Fruit fly (Drosophila melanogaster) whole organism, prepupa: ENCODE data around the gene CG4213.
A peak's percentile ranks its signal among the peaks of the same experiment; 100 is the strongest.

Experiments
- CG10631 ChIP-seq: fragments of 200-800 bp; sonication (Bioruptor generic); optimal IDR thresholded peaks from 2 replicates; lab custom pipeline; 2016; ENCODE audit warnings: missing biosample characterization, missing genetic modification characterization
- CG10669 ChIP-seq: fragments of 200-800 bp; sonication (Bioruptor generic); optimal IDR thresholded peaks from 3 replicates; lab custom pipeline; 2018; ENCODE audit warnings: missing biosample characterization, mild to moderate bottlenecking, missing genetic modification characterization, moderate library complexity
- CG11294 ChIP-seq: fragments of 200-800 bp; sonication (Bioruptor generic); IDR thresholded peaks from 2 replicates; pipeline ENCODE4 v1.3.6; 2022; ENCODE audit warnings: missing biosample characterization, missing genetic modification characterization
- CG11762 ChIP-seq: fragments of 200-800 bp; sonication (Bioruptor generic); optimal IDR thresholded peaks from 3 replicates; lab custom pipeline; 2016; ENCODE audit warnings: missing biosample characterization, missing genetic modification characterization; ENCODE audit not compliant: insufficient read depth
- CG15336 ChIP-seq: fragments of 200-800 bp; sonication (Bioruptor generic); IDR thresholded peaks from 2 replicates; pipeline ENCODE4 v1.3.6; 2022; ENCODE audit warnings: missing biosample characterization, missing genetic modification characterization
- CG1621 ChIP-seq: fragments of 200-800 bp; sonication (Bioruptor generic); optimal IDR thresholded peaks from 3 replicates; lab custom pipeline; 2018; ENCODE audit warnings: missing biosample characterization, mild to moderate bottlenecking, missing genetic modification characterization
- CG16779 ChIP-seq: fragments of 200-800 bp; sonication (Bioruptor generic); optimal IDR thresholded peaks from 3 replicates; lab custom pipeline; 2017; ENCODE audit warnings: missing biosample characterization, mild to moderate bottlenecking, missing genetic modification characterization
- CG3032 ChIP-seq: fragments of 200-800 bp; optimal IDR thresholded peaks from 2 replicates; lab custom pipeline; 2019; ENCODE audit warnings: missing biosample characterization, mild to moderate bottlenecking, missing genetic modification characterization, moderate library complexity
- CG32006 ChIP-seq: fragments of 200-800 bp; sonication (Bioruptor generic); optimal IDR thresholded peaks from 3 replicates; lab custom pipeline; 2017; ENCODE audit warnings: missing biosample characterization, mild to moderate bottlenecking, missing genetic modification characterization
- CG34406 ChIP-seq: fragments of 200-800 bp; sonication (Bioruptor generic); optimal IDR thresholded peaks from 3 replicates; lab custom pipeline; 2016; ENCODE audit warnings: missing biosample characterization, missing genetic modification characterization
- CG3919 ChIP-seq: fragments of 200-800 bp; sonication (Bioruptor generic); optimal IDR thresholded peaks from 3 replicates; lab custom pipeline; 2016; ENCODE audit warnings: missing biosample characterization, missing genetic modification characterization
- CG4318 ChIP-seq: fragments of 200-800 bp; sonication (Bioruptor generic); optimal IDR thresholded peaks from 3 replicates; lab custom pipeline; 2017; ENCODE audit warnings: missing biosample characterization, mild to moderate bottlenecking, missing genetic modification characterization
- CG6163 ChIP-seq: fragments of 200-800 bp; sonication (Bioruptor generic); IDR thresholded peaks from 3 replicates; pipeline ENCODE4 v1.3.6; 2022; ENCODE audit warnings: missing biosample characterization, missing genetic modification characterization
- CG6276 ChIP-seq: fragments of 200-800 bp; sonication (Bioruptor generic); optimal IDR thresholded peaks from 2 replicates; lab custom pipeline; 2017; ENCODE audit warnings: missing biosample characterization, mild to moderate bottlenecking, missing genetic modification characterization
- CG6792 ChIP-seq: fragments of 200-800 bp; sonication (Bioruptor generic); optimal IDR thresholded peaks from 3 replicates; lab custom pipeline; 2016; ENCODE audit warnings: missing biosample characterization, missing genetic modification characterization
- CG6808 ChIP-seq: fragments of 200-800 bp; sonication (Bioruptor generic); optimal IDR thresholded peaks from 3 replicates; lab custom pipeline; 2017; ENCODE audit warnings: missing biosample characterization, missing genetic modification characterization, mild to moderate bottlenecking, moderate library complexity, missing genetic modification reagents
- CG6854 ChIP-seq: fragments of 200-800 bp; sonication (Bioruptor generic); optimal IDR thresholded peaks from 2 replicates; lab custom pipeline; 2017; ENCODE audit warnings: missing biosample characterization, mild to moderate bottlenecking, missing genetic modification characterization
- CG8119 ChIP-seq: fragments of 200-800 bp; sonication (Bioruptor generic); IDR thresholded peaks from 3 replicates; pipeline ENCODE4 v1.3.6; 2022; ENCODE audit warnings: missing biosample characterization, missing genetic modification characterization
- CG8319 ChIP-seq: fragments of 200-800 bp; sonication (Bioruptor generic); optimal IDR thresholded peaks from 3 replicates; lab custom pipeline; 2016; ENCODE audit warnings: missing biosample characterization, missing genetic modification characterization
- Eip78C ChIP-seq: fragments of 200-800 bp; sonication (Bioruptor generic); peaks from one replicate; lab custom pipeline; 2016; ENCODE audit warnings: missing biosample characterization, missing genetic modification characterization
- Eip93F ChIP-seq: fragments of 200-800 bp; sonication (Bioruptor generic); optimal IDR thresholded peaks from 2 replicates; lab custom pipeline; 2016; ENCODE audit warnings: missing biosample characterization, mild to moderate bottlenecking, missing genetic modification characterization
- Ets96B ChIP-seq: fragments of 200-800 bp; optimal IDR thresholded peaks from 2 replicates; lab custom pipeline; 2019; ENCODE audit warnings: missing biosample characterization, mild to moderate bottlenecking, missing genetic modification characterization, moderate library complexity
- Gug ChIP-seq: fragments of 200-800 bp; sonication (Bioruptor generic); IDR thresholded peaks from 2 replicates; pipeline ENCODE4 v1.3.6; 2022; ENCODE audit warnings: missing biosample characterization, missing genetic modification characterization
- Hr4 ChIP-seq: fragments of 200-800 bp; sonication (Bioruptor generic); optimal IDR thresholded peaks from 3 replicates; lab custom pipeline; 2016; ENCODE audit warnings: missing biosample characterization, missing genetic modification characterization
- Lpt ChIP-seq: fragments of 200-800 bp; sonication (Bioruptor generic); optimal IDR thresholded peaks from 3 replicates; lab custom pipeline; 2016; ENCODE audit warnings: missing biosample characterization, missing genetic modification characterization
- Met ChIP-seq: fragments of 200-800 bp; sonication (Bioruptor generic); optimal IDR thresholded peaks from 3 replicates; lab custom pipeline; 2016; ENCODE audit warnings: missing biosample characterization, missing genetic modification characterization
- OdsH ChIP-seq: fragments of 200-800 bp; sonication (Bioruptor generic); optimal IDR thresholded peaks from 3 replicates; lab custom pipeline; 2016; ENCODE audit warnings: missing biosample characterization, missing genetic modification characterization
- Smox ChIP-seq: fragments of 200-800 bp; sonication (Bioruptor generic); optimal IDR thresholded peaks from 3 replicates; lab custom pipeline; 2016; ENCODE audit warnings: missing biosample characterization, missing genetic modification characterization
- Sox102F ChIP-seq: fragments of 200-800 bp; sonication (Bioruptor generic); optimal IDR thresholded peaks from 2 replicates; lab custom pipeline; 2016; ENCODE audit warnings: missing biosample characterization, mild to moderate bottlenecking, missing genetic modification characterization
- Sox14 ChIP-seq: fragments of 200-800 bp; sonication (Bioruptor generic); optimal IDR thresholded peaks from 3 replicates; lab custom pipeline; 2016; ENCODE audit warnings: missing biosample characterization, missing genetic modification characterization
- Sox15 ChIP-seq: fragments of 200-800 bp; sonication (Bioruptor generic); optimal IDR thresholded peaks from 3 replicates; lab custom pipeline; 2016; ENCODE audit warnings: missing biosample characterization, missing genetic modification characterization
- achi ChIP-seq: fragments of 200-800 bp; sonication (Bioruptor generic); optimal IDR thresholded peaks from 3 replicates; lab custom pipeline; 2016; ENCODE audit warnings: missing biosample characterization, missing genetic modification characterization
- acj6 ChIP-seq: fragments of 200-800 bp; sonication (Bioruptor generic); optimal IDR thresholded peaks from 3 replicates; lab custom pipeline; 2016; ENCODE audit warnings: missing biosample characterization, missing genetic modification characterization
- cyc ChIP-seq: fragments of 200-800 bp; sonication (Bioruptor generic); optimal IDR thresholded peaks from 3 replicates; lab custom pipeline; 2016; ENCODE audit warnings: missing biosample characterization, missing genetic modification characterization
- eg ChIP-seq: fragments of 200-800 bp; sonication (Bioruptor generic); IDR thresholded peaks from 3 replicates; pipeline ENCODE4 v1.3.6; 2022; ENCODE audit warnings: missing biosample characterization, missing genetic modification characterization
- fkh ChIP-seq: fragments of 200-800 bp; sonication (Bioruptor generic); optimal IDR thresholded peaks from 3 replicates; lab custom pipeline; 2017; ENCODE audit warnings: missing biosample characterization, mild to moderate bottlenecking, missing genetic modification characterization, moderate library complexity
- lz ChIP-seq: fragments of 200-800 bp; sonication (Bioruptor generic); optimal IDR thresholded peaks from 3 replicates; lab custom pipeline; 2016; ENCODE audit warnings: missing biosample characterization, missing genetic modification characterization
- net ChIP-seq: fragments of 200-800 bp; sonication (Bioruptor generic); optimal IDR thresholded peaks from 3 replicates; lab custom pipeline; 2016; ENCODE audit warnings: missing biosample characterization, missing genetic modification characterization
- pdm3 ChIP-seq: fragments of 200-800 bp; sonication (Bioruptor generic); optimal IDR thresholded peaks from 3 replicates; lab custom pipeline; 2016; ENCODE audit warnings: missing biosample characterization, missing genetic modification characterization
- spab ChIP-seq: fragments of 200-800 bp; sonication (Bioruptor generic); optimal IDR thresholded peaks from 2 replicates; lab custom pipeline; 2017; ENCODE audit warnings: missing biosample characterization, mild to moderate bottlenecking, missing genetic modification characterization, missing genetic modification reagents
- ss ChIP-seq, 2 experiments: fragments of 200-800 bp; sonication (Bioruptor generic); optimal IDR thresholded peaks; 2 replicates in 1 of 2; 3 replicates in 1 of 2; lab custom pipeline; 2017 to 2018; ENCODE audit warnings: mild to moderate bottlenecking in 2 of 2, missing biosample characterization in 2 of 2, missing genetic modification characterization in 2 of 2, moderate library complexity in 1 of 2
- svp ChIP-seq: fragments of 200-800 bp; sonication (Bioruptor generic); peaks from one replicate; lab custom pipeline; 2016; ENCODE audit warnings: missing biosample characterization, missing genetic modification characterization
- topi ChIP-seq: fragments of 200-800 bp; sonication (Bioruptor generic); optimal IDR thresholded peaks from 3 replicates; lab custom pipeline; 2016; ENCODE audit warnings: missing biosample characterization, missing genetic modification characterization
- vri ChIP-seq: fragments of 200-800 bp; sonication (Bioruptor generic); optimal IDR thresholded peaks from 3 replicates; lab custom pipeline; 2016; ENCODE audit warnings: missing biosample characterization, mild to moderate bottlenecking, missing genetic modification characterization

CG4213 gene

dm6 chr2L:402098-402497 lies at the start of gene CG4213:
Gene CG4213, minus strand, starts transcription at chr2L:402198.
- TF ChIP-seq cyc (GFP tag; lab: Kevin White, UChicago) (no peak), acj6 (no peak), Hr4 (GFP tag; lab: Kevin White, UChicago) (no peak), CG6792 (no peak), Met (GFP tag; lab: Kevin White, UChicago) (no peak), ss (GFP tag; optimal IDR thresholded peaks at IDR 0.05; lab: Kevin White, UChicago) (no peak), Smox (no peak), CG11294 (GFP tag; lab: Robert Waterston, UW) (no peak), Eip78C (GFP tag; lab: Kevin White, UChicago) (no peak), CG15336 (GFP tag; lab: Robert Waterston, UW) (no peak), CG10631 (no peak), CG6276 (GFP tag; lab: Kevin White, UChicago) (no peak), lz (no peak), CG6854 (GFP tag; lab: Kevin White, UChicago) (no peak), vri (no peak), net (GFP tag; lab: Kevin White, UChicago) (no peak)

- no peak for TF ChIP-seq CG3919 (GFP tag; lab: Kevin White, UChicago)
- no peak for TF ChIP-seq CG1621 (tag; lab: Kevin White, UChicago)
- TF ChIP-seq CG6854 (GFP tag; lab: Kevin White, UChicago) = no peak
- TF ChIP-seq pdm3 (GFP tag; lab: Kevin White, UChicago) = no peak
- no peak for TF ChIP-seq CG8319
- no peak for TF ChIP-seq Ets96B (tag; lab: Kevin White, UChicago)
- no peak for TF ChIP-seq Sox14 (GFP tag; lab: Kevin White, UChicago)
- TF ChIP-seq lz = no peak
- TF ChIP-seq Eip78C (GFP tag; lab: Kevin White, UChicago) = no peak
- no peak for TF ChIP-seq CG34406 (GFP tag; lab: Kevin White, UChicago)
- TF ChIP-seq eg (GFP tag; lab: Robert Waterston, UW) = no peak
Measured at dm6 chr2L:447124-447523, 45.1 kb upstream of the CG4213 start.

- TF ChIP-seq CG11294 (GFP tag; lab: Robert Waterston, UW) (peak; percentile 77), Met (GFP tag; lab: Kevin White, UChicago) (peak; percentile 98), CG11762 (GFP tag; lab: Kevin White, UChicago) (peak; percentile 93), Eip93F (GFP tag; lab: Kevin White, UChicago) (peak; percentile 91), Sox15 (GFP tag; lab: Kevin White, UChicago) (peak; percentile 95), CG34406 (GFP tag; lab: Kevin White, UChicago) (peak; percentile 96), Gug (peak; percentile 87), Sox102F (peak; percentile 97), CG3032 (peak; percentile 96), CG8119 (GFP tag; lab: Robert Waterston, UW) (peak; percentile 95), acj6 (peak; percentile 97), fkh (GFP tag; lab: Kevin White, UChicago) (no peak), Eip78C (GFP tag; lab: Kevin White, UChicago) (peak; percentile 99), Ets96B (tag; lab: Kevin White, UChicago) (peak; percentile 96), spab (GFP tag; lab: Kevin White, UChicago) (peak; percentile 96), CG6792 (peak; percentile 98), Hr4 (GFP tag; lab: Kevin White, UChicago) (peak; percentile 97), CG6276 (GFP tag; lab: Kevin White, UChicago) (peak; percentile 93), CG4318 (GFP tag; lab: Kevin White, UChicago) (peak; percentile 90), svp (peak; percentile 98), Sox14 (GFP tag; lab: Kevin White, UChicago) (peak; percentile 97), Lpt (GFP tag; lab: Kevin White, UChicago) (peak; percentile 96), OdsH (GFP tag; lab: Kevin White, UChicago) (peak; percentile 97), CG10669 (GFP tag; lab: Kevin White, UChicago) (peak; percentile 96), achi (GFP tag; lab: Kevin White, UChicago) (peak; percentile 96), cyc (GFP tag; lab: Kevin White, UChicago) (peak; percentile 98), topi (peak; percentile 98), ss (GFP tag; optimal IDR thresholded peaks at IDR 0.05; lab: Kevin White, UChicago) (peak; percentile 70 to 95), CG10631 (peak; percentile 96), pdm3 (GFP tag; lab: Kevin White, UChicago) (peak; percentile 98), CG6808 (GFP tag; lab: Kevin White, UChicago) (peak; percentile 93), CG6163 (GFP tag; lab: Robert Waterston, UW) (peak; percentile 97), Smox (peak; percentile 96), CG16779 (peak; percentile 87), vri (peak; percentile 95), CG3919 (GFP tag; lab: Kevin White, UChicago) (peak; percentile 99), CG32006 (GFP tag; lab: Kevin White, UChicago) (peak; percentile 95)
Measured at dm6 chr2L:441927-442691, 40.1 kb upstream of the CG4213 start.
